Worm (Caenorhabditis elegans) whole organism, L1 larva: ENCODE measurements around the gene str-4.

ENCODE experiments used
- ceh-82 ChIP-seq, 3 experiments: fragments of 150-350 bp in 1 of 3; sonication (generic microtip) in 2 of 3; optimal IDR thresholded peaks; 2 replicates each; lab custom pipeline; 2014 to 2017; ENCODE audit warnings: missing biosample characterization in 3 of 3, missing genetic modification characterization in 3 of 3
- fos-1 ChIP-seq: fragments of 150-350 bp; optimal IDR thresholded peaks from 2 replicates; lab custom pipeline; 2014; ENCODE audit warnings: missing biosample characterization, missing genetic modification characterization
- nhr-28 ChIP-seq: fragments of 150-350 bp; optimal IDR thresholded peaks from 2 replicates; lab custom pipeline; 2014; ENCODE audit warnings: missing biosample characterization, missing genetic modification characterization

ce11 chrV:13351773-13352172 lies 12.2 kb upstream of the str-4 start:
- TF ChIP-seq fos-1 (tag; lab: Kevin White, UChicago) (no peak), nhr-28 (no peak), ceh-82 (tag; optimal IDR thresholded peaks at IDR 0.05; lab: Kevin White, UChicago) (no peak)
